Fruit fly (Drosophila melanogaster) whole organism, embryonic: ENCODE measurements around the gene Hip1.
A peak's percentile ranks its signal among the peaks of the same experiment; 100 is the strongest.

Experiments used
- Antp ChIP-seq: fragments of 200-800 bp; sonication (Bioruptor generic); optimal IDR thresholded peaks from 3 replicates; lab custom pipeline; 2016; ENCODE audit warnings: missing biosample characterization, missing genetic modification characterization
- Bdp1 ChIP-seq: fragments of 200-800 bp; sonication (Bioruptor generic); optimal IDR thresholded peaks from 3 replicates; lab custom pipeline; 2016; ENCODE audit warnings: missing biosample characterization, missing genetic modification characterization
- CG10366 ChIP-seq: fragments of 200-800 bp; sonication (Bioruptor generic); IDR thresholded peaks from 2 replicates; pipeline ENCODE4 v1.3.6; 2022; ENCODE audit warnings: missing biosample characterization, missing genetic modification characterization
- CG11085 ChIP-seq: fragments of 200-800 bp; sonication (Bioruptor generic); IDR thresholded peaks from 2 replicates; pipeline ENCODE4 v1.3.6; 2022; ENCODE audit warnings: missing biosample characterization, missing genetic modification characterization
- CG11695 ChIP-seq: fragments of 200-800 bp; sonication (Bioruptor generic); IDR thresholded peaks from 3 replicates; pipeline ENCODE4 v1.3.6; 2022; ENCODE audit warnings: missing biosample characterization, missing genetic modification characterization
- CG12155 ChIP-seq: fragments of 200-800 bp; sonication (Bioruptor generic); optimal IDR thresholded peaks from 3 replicates; lab custom pipeline; 2016; ENCODE audit warnings: missing biosample characterization, missing genetic modification characterization
- CG13296 ChIP-seq: fragments of 200-800 bp; sonication (Bioruptor generic); optimal IDR thresholded peaks from 3 replicates; lab custom pipeline; 2018; ENCODE audit warnings: missing biosample characterization, mild to moderate bottlenecking, missing genetic modification characterization
- CG14050 ChIP-seq: fragments of 200-800 bp; sonication (Bioruptor generic); IDR thresholded peaks from 3 replicates; pipeline ENCODE4 v1.3.6; 2022; ENCODE audit warnings: missing biosample characterization, missing genetic modification characterization
- CG14860 ChIP-seq: fragments of 200-800 bp; sonication (Bioruptor generic); IDR thresholded peaks from 3 replicates; pipeline ENCODE4 v1.3.6; 2022; ENCODE audit warnings: missing biosample characterization, missing genetic modification characterization; ENCODE audit not compliant: partially characterized antibody
- CG16813 ChIP-seq: fragments of 200-800 bp; sonication (Bioruptor generic); IDR thresholded peaks from 3 replicates; pipeline ENCODE4 v1.3.6; 2022; ENCODE audit warnings: missing biosample characterization, missing genetic modification characterization; ENCODE audit not compliant: partially characterized antibody
- CG16815 ChIP-seq: fragments of 200-800 bp; sonication (Bioruptor generic); optimal IDR thresholded peaks from 3 replicates; lab custom pipeline; 2017; ENCODE audit warnings: missing biosample characterization, mild to moderate bottlenecking, missing genetic modification characterization
- CG17186 ChIP-seq: fragments of 200-800 bp; sonication (Bioruptor generic); optimal IDR thresholded peaks from 3 replicates; lab custom pipeline; 2017; ENCODE audit warnings: missing biosample characterization, missing genetic modification reagents, missing genetic modification characterization
- CG17361 ChIP-seq: fragments of 200-800 bp; sonication (Bioruptor generic); IDR thresholded peaks from 3 replicates; pipeline ENCODE4 v1.3.6; 2022; ENCODE audit warnings: missing biosample characterization, missing genetic modification characterization
- CG18011 ChIP-seq: fragments of 200-800 bp; sonication (Bioruptor generic); optimal IDR thresholded peaks from 2 replicates; lab custom pipeline; 2017; ENCODE audit warnings: missing biosample characterization, missing genetic modification characterization, mild to moderate bottlenecking, moderate library complexity, missing genotype
- CG18476 ChIP-seq: fragments of 200-800 bp; sonication (Bioruptor generic); optimal IDR thresholded peaks from 2 replicates; lab custom pipeline; 2016; ENCODE audit warnings: missing biosample characterization, mild to moderate bottlenecking, missing genetic modification characterization
- CG30020 ChIP-seq: fragments of 200-800 bp; optimal IDR thresholded peaks from 2 replicates; lab custom pipeline; 2019; ENCODE audit warnings: missing biosample characterization, mild to moderate bottlenecking, missing genetic modification characterization, moderate library complexity
- CG32767 ChIP-seq: fragments of 200-800 bp; sonication (Bioruptor generic); IDR thresholded peaks from 2 replicates; pipeline ENCODE4 v1.3.6; 2022; ENCODE audit warnings: missing biosample characterization, missing genetic modification characterization
- CG4730 ChIP-seq: fragments of 200-800 bp; sonication (Bioruptor generic); IDR thresholded peaks from 2 replicates; pipeline ENCODE4 v1.3.6; 2022; ENCODE audit warnings: missing biosample characterization, missing genetic modification characterization
- CG6683 ChIP-seq: fragments of 200-800 bp; sonication (Bioruptor generic); optimal IDR thresholded peaks from 2 replicates; lab custom pipeline; 2017; ENCODE audit warnings: missing biosample characterization, mild to moderate bottlenecking, missing genetic modification characterization, missing genetic modification reagents
- CG6791 ChIP-seq: fragments of 200-800 bp; sonication (Bioruptor generic); IDR thresholded peaks from 3 replicates; pipeline ENCODE4 v1.3.6; 2022; ENCODE audit warnings: missing biosample characterization, missing genetic modification characterization; ENCODE audit not compliant: partially characterized antibody
- CG9215 ChIP-seq: fragments of 200-800 bp; sonication (Bioruptor generic); IDR thresholded peaks from 2 replicates; pipeline ENCODE4 v1.3.6; 2022; ENCODE audit warnings: missing biosample characterization, missing genetic modification characterization
- CkIIα-i1 ChIP-seq: fragments of 200-800 bp; sonication (Bioruptor generic); IDR thresholded peaks from 2 replicates; pipeline ENCODE4 v1.3.6; 2022; ENCODE audit warnings: missing biosample characterization, missing genetic modification characterization
- Dad ChIP-seq: fragments of 200-800 bp; sonication (Bioruptor generic); optimal IDR thresholded peaks from 3 replicates; lab custom pipeline; 2016; ENCODE audit warnings: missing biosample characterization, missing genetic modification characterization
- ERR ChIP-seq: fragments of 200-800 bp; sonication (Bioruptor generic); optimal IDR thresholded peaks from 2 replicates; lab custom pipeline; 2016; ENCODE audit warnings: missing biosample characterization, missing genetic modification characterization
- MTF-1 ChIP-seq: fragments of 200-800 bp; sonication (Bioruptor generic); optimal IDR thresholded peaks from 2 replicates; lab custom pipeline; 2018; ENCODE audit warnings: missing biosample characterization, mild to moderate bottlenecking, missing genetic modification characterization, borderline replicate concordance
- Neu2 ChIP-seq: fragments of 200-800 bp; sonication (Bioruptor generic); optimal IDR thresholded peaks from 3 replicates; lab custom pipeline; 2016; ENCODE audit warnings: missing biosample characterization, missing genetic modification characterization, borderline replicate concordance
- Nf-YB ChIP-seq: fragments of 200-800 bp; sonication (Bioruptor generic); optimal IDR thresholded peaks from 3 replicates; lab custom pipeline; 2019; ENCODE audit warnings: missing biosample characterization, mild to moderate bottlenecking, missing genetic modification characterization, moderate library complexity
- NfI ChIP-seq: fragments of 200-800 bp; sonication (Bioruptor generic); optimal IDR thresholded peaks from 3 replicates; lab custom pipeline; 2018; ENCODE audit warnings: missing biosample characterization, mild to moderate bottlenecking, missing genetic modification characterization, moderate library complexity
- Spps ChIP-seq: fragments of 200-800 bp; sonication (Bioruptor generic); optimal IDR thresholded peaks from 2 replicates; lab custom pipeline; 2018; ENCODE audit warnings: missing biosample characterization, mild to moderate bottlenecking, missing genetic modification characterization
- ash1 ChIP-seq: fragments of 200-800 bp; sonication (Bioruptor generic); optimal IDR thresholded peaks from 2 replicates; lab custom pipeline; 2018; ENCODE audit warnings: missing biosample characterization, mild to moderate bottlenecking, missing genetic modification characterization
- chm ChIP-seq: fragments of 200-800 bp; sonication (Bioruptor generic); IDR thresholded peaks from 2 replicates; pipeline ENCODE4 v1.3.6; 2022; ENCODE audit warnings: missing biosample characterization, missing genetic modification characterization
- croc ChIP-seq: fragments of 200-800 bp; sonication (Bioruptor generic); conservative IDR thresholded peaks from 3 replicates; pipeline ENCODE4 v1.3.6; 2022; ENCODE audit warnings: missing biosample characterization, missing genetic modification characterization
- fd102C ChIP-seq: fragments of 200-800 bp; sonication (Bioruptor generic); optimal IDR thresholded peaks from 2 replicates; lab custom pipeline; 2018; ENCODE audit warnings: missing biosample characterization, mild to moderate bottlenecking, missing genetic modification characterization, moderate library complexity
- fd3F ChIP-seq: fragments of 200-800 bp; sonication (Bioruptor generic); optimal IDR thresholded peaks from 2 replicates; lab custom pipeline; 2018; ENCODE audit warnings: missing biosample characterization, mild to moderate bottlenecking, missing genetic modification characterization, moderate library complexity
- fd96Cb ChIP-seq: fragments of 200-800 bp; sonication (Bioruptor generic); optimal IDR thresholded peaks from 2 replicates; lab custom pipeline; 2018; ENCODE audit warnings: missing biosample characterization, mild to moderate bottlenecking, missing genetic modification characterization, moderate library complexity
- gce ChIP-seq: fragments of 200-800 bp; sonication (Bioruptor generic); IDR thresholded peaks from 3 replicates; pipeline ENCODE4 v1.3.6; 2022; ENCODE audit warnings: missing biosample characterization, missing genetic modification characterization
- gcm2 ChIP-seq: fragments of 200-800 bp; sonication (Bioruptor generic); optimal IDR thresholded peaks from 2 replicates; lab custom pipeline; 2016; ENCODE audit warnings: missing biosample characterization, missing genetic modification characterization
- gro ChIP-seq: fragments of 200-800 bp; sonication (Bioruptor generic); optimal IDR thresholded peaks from 2 replicates; lab custom pipeline; 2016; ENCODE audit warnings: missing biosample characterization, missing genetic modification characterization
- ham ChIP-seq: fragments of 200-800 bp; sonication (Bioruptor generic); IDR thresholded peaks from 2 replicates; pipeline ENCODE4 v1.3.6; 2022; ENCODE audit warnings: missing biosample characterization, missing genetic modification characterization
- ken ChIP-seq: fragments of 200-800 bp; sonication (Bioruptor generic); IDR thresholded peaks from 3 replicates; pipeline ENCODE4 v1.3.6; 2022; ENCODE audit warnings: missing biosample characterization, missing genetic modification characterization
- knrl ChIP-seq: fragments of 200-800 bp; sonication (Bioruptor generic); IDR thresholded peaks from 3 replicates; pipeline ENCODE4 v1.3.6; 2022; ENCODE audit warnings: missing biosample characterization, missing genetic modification characterization; ENCODE audit not compliant: partially characterized antibody
- oc ChIP-seq: fragments of 200-800 bp; sonication (Bioruptor generic); optimal IDR thresholded peaks from 2 replicates; lab custom pipeline; 2018; ENCODE audit warnings: missing biosample characterization, mild to moderate bottlenecking, missing genetic modification characterization, moderate library complexity
- odd ChIP-seq: fragments of 200-800 bp; sonication (Bioruptor generic); optimal IDR thresholded peaks from 2 replicates; lab custom pipeline; 2017; ENCODE audit warnings: missing biosample characterization, mild to moderate bottlenecking, missing genetic modification characterization
- phol ChIP-seq: fragments of 200-800 bp; sonication (Bioruptor generic); optimal IDR thresholded peaks from 3 replicates; lab custom pipeline; 2018; ENCODE audit warnings: missing biosample characterization, mild to moderate bottlenecking, missing genetic modification characterization, moderate library complexity
- prd ChIP-seq, 3 experiments: fragments of >200 bp in 2 of 3; fragments of 200-800 bp in 1 of 3; sonication (Bioruptor generic) in 1 of 3; optimal IDR thresholded peaks in 2 of 3; IDR thresholded peaks in 1 of 3; 2 replicates in 2 of 3; 3 replicates in 1 of 3; pipeline versions ENCODE4 v1.3.6 to Lab custom; 2017 to 2022; ENCODE audit warnings: missing biosample characterization in 1 of 3, missing genetic modification characterization in 1 of 3
- ro ChIP-seq: fragments of 200-800 bp; sonication (Bioruptor generic); IDR thresholded peaks from 2 replicates; pipeline ENCODE4 v1.3.6; 2022; ENCODE audit warnings: missing biosample characterization, missing genetic modification characterization
- slbo ChIP-seq: fragments of 200-800 bp; sonication (Bioruptor generic); IDR thresholded peaks from 2 replicates; pipeline ENCODE4 v1.3.6; 2022; ENCODE audit warnings: missing biosample characterization, missing genetic modification characterization
- sna ChIP-seq: fragments of 200-800 bp; sonication (Bioruptor generic); IDR thresholded peaks from 2 replicates; pipeline ENCODE4 v1.3.6; 2022; ENCODE audit warnings: missing biosample characterization, missing genetic modification characterization; ENCODE audit not compliant: partially characterized antibody
- toy ChIP-seq: fragments of 200-800 bp; sonication (Bioruptor generic); IDR thresholded peaks from 2 replicates; pipeline ENCODE4 v1.3.6; 2022; ENCODE audit warnings: missing biosample characterization, missing genetic modification characterization
- tx ChIP-seq: fragments of 200-800 bp; sonication (Bioruptor generic); optimal IDR thresholded peaks from 2 replicates; lab custom pipeline; 2016; ENCODE audit warnings: missing biosample characterization, missing genetic modification characterization
- wor ChIP-seq: fragments of 200-800 bp; sonication (Bioruptor generic); IDR thresholded peaks from 2 replicates; pipeline ENCODE4 v1.3.6; 2022; ENCODE audit warnings: missing biosample characterization, missing genetic modification characterization

Hip1 gene

DNA sequence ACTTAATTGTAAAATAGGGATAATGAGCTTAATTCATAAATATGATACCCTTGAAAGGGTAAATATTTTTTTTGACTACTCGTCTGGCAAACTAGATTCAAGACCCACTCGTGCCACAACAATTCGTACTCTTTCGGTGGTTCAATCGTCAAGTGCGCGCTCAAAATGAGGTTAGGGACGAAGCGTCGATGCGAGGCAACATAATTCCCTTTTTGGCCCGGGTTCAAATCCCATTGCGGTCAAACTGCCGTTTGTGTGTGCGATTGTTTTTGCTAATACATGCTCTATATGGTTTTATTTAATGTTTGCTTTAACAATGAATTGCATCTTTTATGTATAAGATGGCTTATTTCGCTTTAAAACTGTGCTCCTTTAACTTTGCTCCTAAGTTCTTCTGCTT is 42.4 kb upstream of the Hip1 start (continued):
- TF ChIP-seq CG4730 (GFP tag; lab: Robert Waterston, UW) = no peak
- no peak for TF ChIP-seq CG14860
- TF ChIP-seq CG10366 = no peak
- TF ChIP-seq CG30020 (tag; lab: Kevin White, UChicago) = no peak
- no peak for TF ChIP-seq CG13296 (GFP tag; lab: Kevin White, UChicago)
- TF ChIP-seq sna (GFP tag; lab: Robert Waterston, UW) = peak; percentile 47; the same call in 1 of the 2 replicates
- no peak for TF ChIP-seq prd (optimal IDR thresholded peaks at IDR 0.05; lab: Kevin White, UChicago)
- no peak for TF ChIP-seq prd (GFP tag; IDR thresholded peaks at IDR 0.05; lab: Robert Waterston, UW)
- no peak for TF ChIP-seq CG18476
- TF ChIP-seq croc (GFP tag; lab: Robert Waterston, UW) = no peak
- TF ChIP-seq Nf-YB (GFP tag; lab: Kevin White, UChicago) = no peak
- TF ChIP-seq Antp (GFP tag; lab: Kevin White, UChicago) = no peak
- peak; percentile 48 for TF ChIP-seq ERR (GFP tag; lab: Kevin White, UChicago)
- no peak for TF ChIP-seq ken (GFP tag; lab: Robert Waterston, UW)
- no peak for TF ChIP-seq CG14050 (GFP tag; lab: Robert Waterston, UW)
- no peak for TF ChIP-seq CG9215 (GFP tag; lab: Robert Waterston, UW)
- TF ChIP-seq CG18011 (GFP tag; lab: Kevin White, UChicago) = no peak
- TF ChIP-seq slbo = no peak
- no peak for TF ChIP-seq CG16815 (GFP tag; lab: Kevin White, UChicago)
- TF ChIP-seq ash1 (GFP tag; lab: Kevin White, UChicago) = no peak
- no peak for TF ChIP-seq CG6683 (GFP tag; lab: Kevin White, UChicago)
- no peak for TF ChIP-seq CG17361 (GFP tag; lab: Robert Waterston, UW)
- no peak for TF ChIP-seq CG17186 (GFP tag; lab: Kevin White, UChicago)
- no peak for TF ChIP-seq Neu2 (GFP tag; lab: Kevin White, UChicago)
- TF ChIP-seq Spps (tag; lab: Kevin White, UChicago) = no peak
- TF ChIP-seq toy (GFP tag; lab: Robert Waterston, UW) = no peak
- no peak for TF ChIP-seq odd (GFP tag; lab: Kevin White, UChicago)
- TF ChIP-seq tx (GFP tag; lab: Kevin White, UChicago) = no peak
- TF ChIP-seq fd102C = no peak
- TF ChIP-seq chm (GFP tag; lab: Robert Waterston, UW) = 0 out of 2 replicates have a peak, but pooled peaks have one; percentile 33
- TF ChIP-seq knrl (GFP tag; lab: Robert Waterston, UW) = peak; percentile 36; the same call in 2 of the 3 replicates
- TF ChIP-seq gcm2 (GFP tag; lab: Kevin White, UChicago) = no peak
- TF ChIP-seq oc (tag; lab: Kevin White, UChicago) = no peak
- TF ChIP-seq CG16813 (GFP tag; lab: Robert Waterston, UW) = peak; percentile 49; the same call in 2 of the 3 replicates
- TF ChIP-seq gce (GFP tag; lab: Robert Waterston, UW) = no peak
- TF ChIP-seq CG6791 (GFP tag; lab: Robert Waterston, UW) = peak; percentile 80; the same call in 2 of the 3 replicates
- no peak for TF ChIP-seq ro (GFP tag; lab: Robert Waterston, UW)
- no peak for TF ChIP-seq CkIIα-i1 (GFP tag; lab: Robert Waterston, UW)
- TF ChIP-seq CG32767 (GFP tag; lab: Robert Waterston, UW) = no peak
- no peak for TF ChIP-seq MTF-1
- TF ChIP-seq fd96Cb (tag; lab: Kevin White, UChicago) = no peak
- no peak for TF ChIP-seq CG11085 (GFP tag; lab: Robert Waterston, UW)
- no peak for TF ChIP-seq fd3F
- TF ChIP-seq gro = no peak
- TF ChIP-seq NfI (GFP tag; lab: Kevin White, UChicago) = no peak
- no peak for TF ChIP-seq Dad (GFP tag; lab: Kevin White, UChicago)
- no peak for TF ChIP-seq ham (GFP tag; lab: Robert Waterston, UW)
- 0 out of 3 replicates have a peak, but pooled peaks have one; percentile 12 for TF ChIP-seq CG11695 (GFP tag; lab: Robert Waterston, UW)
- TF ChIP-seq wor (GFP tag; lab: Robert Waterston, UW) = no peak
- no peak for TF ChIP-seq phol (tag; lab: Kevin White, UChicago)
- TF ChIP-seq Bdp1 (GFP tag; lab: Kevin White, UChicago) = peak; percentile 99
- no peak for TF ChIP-seq CG12155 (GFP tag; lab: Kevin White, UChicago)
